Fruit fly (Drosophila melanogaster): Measurements from ENCODE around the gene dia.

DNA sequence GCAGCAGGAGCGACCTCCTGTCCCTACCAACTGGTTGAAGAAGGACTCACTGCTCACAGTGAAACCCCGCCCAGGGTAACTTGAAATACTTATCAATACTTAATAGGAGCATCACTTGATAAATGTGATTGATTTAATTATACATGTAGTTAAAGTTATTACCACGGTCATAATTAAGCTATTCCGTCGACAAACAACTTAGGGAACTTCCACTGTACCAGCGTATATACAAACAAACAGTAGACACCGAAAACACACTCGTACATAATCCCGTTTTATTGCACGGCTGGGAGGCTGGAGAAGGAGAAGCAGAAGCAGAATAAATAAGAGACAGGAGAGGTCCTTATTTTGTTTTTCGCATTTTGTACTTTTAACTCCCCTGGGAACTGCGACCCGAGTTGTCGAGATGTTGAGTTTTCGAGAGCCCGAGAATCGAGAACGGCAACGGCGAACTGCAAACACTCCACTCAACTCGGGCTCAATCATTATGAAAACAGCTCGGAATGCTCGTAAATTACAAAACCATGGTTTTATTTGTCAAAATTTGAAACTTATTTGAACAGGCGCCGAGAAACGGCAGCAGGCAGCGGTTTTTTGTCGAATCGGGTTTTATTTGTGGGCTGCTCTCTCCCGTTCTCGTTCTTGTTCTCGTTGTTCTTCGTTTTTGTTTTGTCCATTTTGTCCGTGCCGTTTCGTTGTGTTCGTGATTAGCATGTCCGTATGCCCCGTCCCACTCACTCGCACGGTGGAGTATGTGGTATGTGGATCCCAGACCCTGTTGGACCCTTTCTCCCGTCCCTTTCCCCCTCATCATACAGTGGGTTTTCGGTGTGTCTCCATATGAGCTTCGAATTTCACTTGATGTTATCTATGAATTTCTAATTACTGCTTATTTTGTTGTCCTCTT is 42.3 kb downstream of the dia start:
- no peak for TF ChIP-seq CG7101 (tag; optimal IDR thresholded peaks at IDR 0.05)
- no peak for TF ChIP-seq kay (GFP tag; ENCODE audit: borderline replicate concordance)
- no peak for TF ChIP-seq Mnt (GFP tag; optimal IDR thresholded peaks at IDR 0.05)
- TF ChIP-seq CG1620 (GFP tag; optimal IDR thresholded peaks at IDR 0.05) = no peak
- TF ChIP-seq CG11617 (GFP tag; optimal IDR thresholded peaks at IDR 0.05) = no peak
- TF ChIP-seq CG5204 (GFP tag; optimal IDR thresholded peaks at IDR 0.05) = no peak
- TF ChIP-seq cic (GFP tag; optimal IDR thresholded peaks at IDR 0.05) = no peak
- TF ChIP-seq Clk (GFP tag; optimal IDR thresholded peaks at IDR 0.05) = no peak
